Worm (Caenorhabditis elegans): ENCODE data around the gene sri-73.

sri-73 gene

DNA sequence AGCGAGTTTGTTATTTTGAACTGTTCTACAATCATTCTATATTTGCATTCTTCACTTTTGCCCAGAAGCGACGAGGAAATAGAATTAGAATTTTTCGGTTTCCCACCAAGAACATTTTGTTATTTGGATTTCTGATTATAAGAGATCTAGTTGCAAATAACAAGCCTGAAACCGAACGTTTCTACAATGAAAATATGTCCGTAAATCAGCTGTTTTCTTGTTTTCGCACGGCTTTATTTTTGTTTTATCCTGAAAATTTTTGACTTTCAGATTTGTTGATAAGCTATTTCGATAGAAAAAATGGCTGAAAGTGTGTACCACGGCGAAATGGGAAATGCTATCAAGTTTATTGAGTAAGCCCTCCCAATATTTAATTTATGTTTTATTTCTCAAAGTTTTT, 38.3 kb downstream of the sri-73 start, which contains the start of gene srw-108:
Gene srw-108 (plus strand): TSS at position 301 of the 400 bp plus-strand sequence.
- no peak for TF ChIP-seq skn-1 (tag; optimal IDR thresholded peaks at IDR 0.05)
- TF ChIP-seq snpc-4 (tag; optimal IDR thresholded peaks at IDR 0.05): no peak
- no peak for TF ChIP-seq nhr-129 (tag; optimal IDR thresholded peaks at IDR 0.05)
- no peak for TF ChIP-seq ama-1 (optimal IDR thresholded peaks at IDR 0.05)
- TF ChIP-seq blmp-1 (tag; optimal IDR thresholded peaks at IDR 0.05; ENCODE audit: insufficient read depth): no peak
- TF ChIP-seq lin-39 (tag; optimal IDR thresholded peaks at IDR 0.05): no peak
- TF ChIP-seq nhr-77 (tag; optimal IDR thresholded peaks at IDR 0.05): no peak
- no peak for TF ChIP-seq peb-1 (tag; optimal IDR thresholded peaks at IDR 0.05)
- no peak for TF ChIP-seq crh-2 (tag; optimal IDR thresholded peaks at IDR 0.05)

DNA sequence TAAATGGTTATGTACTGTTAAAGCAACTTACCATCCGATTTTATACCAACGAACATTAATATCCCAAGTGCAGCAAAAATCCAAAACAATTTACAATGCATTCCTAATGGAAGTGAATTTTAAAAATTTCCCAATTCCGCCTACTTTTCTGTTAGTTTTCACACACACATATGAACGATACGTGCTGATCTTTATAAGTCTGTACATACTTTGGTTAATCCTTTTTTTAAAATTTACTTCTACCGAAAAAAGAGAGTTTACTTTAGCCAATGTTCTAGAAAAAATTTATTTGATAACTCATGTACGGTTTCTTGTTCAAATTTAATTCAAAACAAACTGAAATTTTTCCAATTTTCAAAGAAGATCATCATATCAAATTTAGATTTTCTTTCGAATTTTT, 40.8 kb downstream of the sri-73 start, which contains the start of gene R11G11.16:
Gene R11G11.16 (minus strand): TSS at position 101 of the 400 bp plus-strand sequence.
- TF ChIP-seq aly-2 (tag; optimal IDR thresholded peaks at IDR 0.05): no peak

DNA sequence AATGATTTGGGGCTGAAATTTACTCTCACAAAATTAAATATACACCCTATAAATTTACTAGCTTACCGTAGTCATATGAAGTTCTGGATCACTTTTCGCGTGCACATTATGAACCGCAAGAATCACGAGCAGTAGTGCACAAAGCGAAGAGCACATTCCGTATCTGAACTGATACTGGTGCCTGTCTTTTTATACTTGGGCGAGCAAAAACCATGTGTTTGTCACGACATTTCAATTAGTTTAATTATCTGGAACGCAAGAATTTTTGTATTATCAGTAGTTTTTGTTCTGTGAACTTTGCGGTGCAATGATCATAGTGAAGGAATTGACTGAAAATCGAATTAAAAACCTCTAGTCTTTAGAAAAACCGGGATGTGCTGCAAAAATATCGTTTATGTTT, 41.8 kb downstream of the sri-73 start, which contains the start of gene lipl-3:
Gene lipl-3 (minus strand): TSS at position 161 of the 400 bp plus-strand sequence.
- TF ChIP-seq ztf-4 (tag; optimal IDR thresholded peaks at IDR 0.05): no peak
- no peak for TF ChIP-seq mbf-1 (tag; optimal IDR thresholded peaks at IDR 0.05)
- no peak for TF ChIP-seq egl-27 (tag; optimal IDR thresholded peaks at IDR 0.05)
- no peak for TF ChIP-seq snpc-4 (tag; optimal IDR thresholded peaks at IDR 0.05)
- peak; percentile 10 for TF ChIP-seq sma-9 (GFP tag; optimal IDR thresholded peaks at IDR 0.05)
- TF ChIP-seq sma-9 (tag; optimal IDR thresholded peaks at IDR 0.05): no peak

DNA sequence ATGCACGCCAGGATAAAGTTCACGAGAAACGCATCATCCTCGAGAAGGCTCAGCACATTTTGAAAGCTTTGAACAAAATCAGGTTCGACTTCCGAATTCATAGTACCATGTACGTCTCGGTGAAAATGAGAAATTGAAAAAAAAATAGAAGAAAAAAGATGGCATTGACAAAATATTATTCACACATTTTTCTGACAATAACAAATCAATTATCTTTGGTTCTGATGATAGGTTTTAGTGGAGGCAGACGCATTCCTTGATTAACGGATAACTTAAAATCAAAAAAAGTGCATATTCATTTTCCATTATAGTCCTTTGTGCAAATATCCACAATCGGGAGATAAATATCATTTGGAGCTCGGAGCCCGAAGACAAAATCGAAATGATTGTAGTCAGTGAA, 44.4 kb downstream of the sri-73 start, which contains the start of gene srw-107:
Gene srw-107 (minus strand): TSS at position 101 of the 400 bp plus-strand sequence.
- TF ChIP-seq mab-5 (tag; optimal IDR thresholded peaks at IDR 0.05): no peak
- TF ChIP-seq nhr-237 (tag; optimal IDR thresholded peaks at IDR 0.05): no peak
- no peak for TF ChIP-seq blmp-1 (tag; optimal IDR thresholded peaks at IDR 0.05; ENCODE audit: insufficient read depth)
- no peak for TF ChIP-seq nhr-6 (tag; optimal IDR thresholded peaks at IDR 0.05)

DNA sequence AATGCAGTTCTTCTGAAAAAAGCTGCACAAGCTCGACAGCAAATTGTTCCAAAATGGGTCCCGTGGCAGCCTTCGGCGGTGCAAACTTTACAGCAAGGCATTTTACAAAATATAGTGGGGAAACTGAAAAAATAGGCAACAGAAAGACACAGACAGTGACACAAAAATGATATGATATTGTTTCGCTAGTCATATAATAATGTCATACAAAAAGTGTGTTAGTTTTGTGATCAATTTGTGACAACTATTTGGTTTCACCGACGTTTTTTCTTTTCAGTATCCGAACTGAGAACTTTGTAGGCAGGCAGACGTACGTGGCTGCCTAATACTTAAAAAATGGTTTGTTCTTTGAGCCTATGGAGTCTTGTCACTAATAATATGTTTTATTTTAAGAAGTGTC, 46.4 kb downstream of the sri-73 start, which contains the start of gene nhr-210:
Gene nhr-210 (minus strand): TSS at position 101 of the 400 bp plus-strand sequence.
- TF ChIP-seq nhr-25 (tag; optimal IDR thresholded peaks at IDR 0.05) (no peak), ZK546.5 (tag; optimal IDR thresholded peaks at IDR 0.05) (no peak), unc-39 (tag; optimal IDR thresholded peaks at IDR 0.05) (no peak), elt-1 (tag; optimal IDR thresholded peaks at IDR 0.05) (no peak), R02D3.7 (tag; optimal IDR thresholded peaks at IDR 0.05) (no peak)

Data from whole organism, L2 larva.